Worm (Caenorhabditis elegans) whole organism, L3 larva: ENCODE measurements around the gene Y113G7C.1.

Experiments
- nhr-77 ChIP-seq: fragments of 150-350 bp; optimal IDR thresholded peaks from 2 replicates; lab custom pipeline; 2014; ENCODE audit warnings: missing biosample characterization, missing genetic modification characterization
- unc-62 ChIP-seq: fragments of 150-350 bp; sonication (generic microtip); optimal IDR thresholded peaks from 4 replicates; lab custom pipeline; 2014; ENCODE audit warnings: missing biosample characterization, missing genetic modification reagents, missing genetic modification characterization

- TF ChIP-seq unc-62 (no peak), nhr-77 (tag; lab: Kevin White, UChicago) (no peak)
Observed at ce11 chrV:20317442-20317841, at the start of gene Y113G7C.1.
